Fruit fly (Drosophila melanogaster) whole organism, embryonic: Measurements from ENCODE around the gene CG34291.
A peak's percentile ranks its signal among the peaks of the same experiment; 100 is the strongest.

Experiments used
- CG10543 ChIP-seq: fragments of 200-800 bp; sonication (Bioruptor generic); optimal IDR thresholded peaks from 3 replicates; lab custom pipeline; 2017; ENCODE audit warnings: missing biosample characterization, mild to moderate bottlenecking, missing genetic modification characterization, moderate library complexity
- CG10979 ChIP-seq: fragments of 200-800 bp; sonication (Bioruptor generic); optimal IDR thresholded peaks from 2 replicates; lab custom pipeline; 2018; ENCODE audit warnings: missing biosample characterization, mild to moderate bottlenecking, missing genetic modification characterization, moderate library complexity
- CG11085 ChIP-seq: fragments of 200-800 bp; sonication (Bioruptor generic); IDR thresholded peaks from 2 replicates; pipeline ENCODE4 v1.3.6; 2022; ENCODE audit warnings: missing biosample characterization, missing genetic modification characterization
- CG11398 ChIP-seq: fragments of 200-800 bp; sonication (Bioruptor generic); optimal IDR thresholded peaks from 2 replicates; lab custom pipeline; 2016; ENCODE audit warnings: missing biosample characterization, missing genetic modification characterization
- CG12769 ChIP-seq: fragments of 200-800 bp; sonication (Bioruptor generic); optimal IDR thresholded peaks from 2 replicates; lab custom pipeline; 2019; ENCODE audit warnings: missing biosample characterization, mild to moderate bottlenecking, missing genetic modification characterization, moderate library complexity
- CG14014 ChIP-seq: fragments of 200-800 bp; sonication (Bioruptor generic); IDR thresholded peaks from 2 replicates; pipeline ENCODE4 v1.3.6; 2022; ENCODE audit warnings: missing biosample characterization, missing genetic modification characterization
- CG1647 ChIP-seq: fragments of 200-800 bp; sonication (Bioruptor generic); optimal IDR thresholded peaks from 3 replicates; lab custom pipeline; 2016; ENCODE audit warnings: missing biosample characterization, missing genetic modification characterization
- CG16815 ChIP-seq: fragments of 200-800 bp; sonication (Bioruptor generic); optimal IDR thresholded peaks from 3 replicates; lab custom pipeline; 2017; ENCODE audit warnings: missing biosample characterization, mild to moderate bottlenecking, missing genetic modification characterization
- CG17802 ChIP-seq: fragments of 200-800 bp; sonication (Bioruptor generic); optimal IDR thresholded peaks from 2 replicates; lab custom pipeline; 2018; ENCODE audit warnings: missing biosample characterization, mild to moderate bottlenecking, missing genetic modification characterization, moderate library complexity
- CG2129 ChIP-seq: fragments of 200-800 bp; sonication (Bioruptor generic); IDR thresholded peaks from 2 replicates; pipeline ENCODE4 v1.3.6; 2022; ENCODE audit warnings: missing biosample characterization, missing genetic modification characterization; ENCODE audit not compliant: partially characterized antibody
- CG30020 ChIP-seq: fragments of 200-800 bp; optimal IDR thresholded peaks from 2 replicates; lab custom pipeline; 2019; ENCODE audit warnings: missing biosample characterization, mild to moderate bottlenecking, missing genetic modification characterization, moderate library complexity
- CG31365 ChIP-seq: fragments of 200-800 bp; sonication (Bioruptor generic); optimal IDR thresholded peaks from 2 replicates; lab custom pipeline; 2018; ENCODE audit warnings: missing biosample characterization, mild to moderate bottlenecking, missing genetic modification characterization
- CG32532 ChIP-seq: fragments of 200-800 bp; sonication (Bioruptor generic); IDR thresholded peaks from 2 replicates; pipeline ENCODE4 v1.3.6; 2022; ENCODE audit warnings: missing biosample characterization, missing genetic modification characterization
- CG42726 ChIP-seq: fragments of 200-800 bp; sonication (Bioruptor generic); IDR thresholded peaks from 2 replicates; pipeline ENCODE4 v1.3.6; 2022; ENCODE audit warnings: missing biosample characterization, missing genetic modification characterization; ENCODE audit not compliant: partially characterized antibody
- CG6765 ChIP-seq: fragments of 200-800 bp; sonication (Bioruptor generic); optimal IDR thresholded peaks from 3 replicates; lab custom pipeline; 2017; ENCODE audit warnings: missing biosample characterization, mild to moderate bottlenecking, missing genetic modification characterization
- CG8765 ChIP-seq: fragments of 200-800 bp; sonication (Bioruptor generic); IDR thresholded peaks from 2 replicates; pipeline ENCODE4 v1.3.6; 2022; ENCODE audit warnings: missing biosample characterization, missing genetic modification characterization
- CG9437 ChIP-seq: fragments of 200-800 bp; sonication (Bioruptor generic); optimal IDR thresholded peaks from 2 replicates; lab custom pipeline; 2018; ENCODE audit warnings: missing biosample characterization, mild to moderate bottlenecking, missing genetic modification characterization
- CG9876 ChIP-seq: fragments of 200-800 bp; sonication (Bioruptor generic); optimal IDR thresholded peaks from 2 replicates; lab custom pipeline; 2016; ENCODE audit warnings: missing biosample characterization, missing genetic modification characterization
- CHES-1-like ChIP-seq: fragments of 200-800 bp; sonication (Bioruptor generic); optimal IDR thresholded peaks from 2 replicates; lab custom pipeline; 2016; ENCODE audit warnings: missing biosample characterization, missing genetic modification characterization
- Gsc ChIP-seq: fragments of 200-800 bp; sonication (Bioruptor generic); IDR thresholded peaks from 2 replicates; pipeline ENCODE4 v1.3.6; 2022; ENCODE audit warnings: missing biosample characterization, missing genetic modification characterization
- HHEX ChIP-seq: fragments of 200-800 bp; sonication (Bioruptor generic); optimal IDR thresholded peaks from 3 replicates; lab custom pipeline; 2017; ENCODE audit warnings: missing biosample characterization, mild to moderate bottlenecking, missing genetic modification characterization, missing genetic modification reagents
- HLH3B ChIP-seq: fragments of 200-800 bp; sonication (Bioruptor generic); IDR thresholded peaks from 2 replicates; pipeline ENCODE4 v1.3.6; 2022; ENCODE audit warnings: missing biosample characterization, missing genetic modification characterization
- Hr78 ChIP-seq, 2 experiments: fragments of 200-800 bp in 1 of 2; fragments of >200 bp in 1 of 2; sonication (Bioruptor generic) in 1 of 2; optimal IDR thresholded peaks; 2 replicates each; lab custom pipeline; 2017 to 2019; ENCODE audit warnings: missing biosample characterization in 2 of 2, missing genetic modification characterization in 2 of 2, mild to moderate bottlenecking in 1 of 2, moderate library complexity in 1 of 2
- Meics ChIP-seq: fragments of 200-800 bp; sonication (Bioruptor generic); optimal IDR thresholded peaks from 2 replicates; lab custom pipeline; 2017; ENCODE audit warnings: missing biosample characterization, mild to moderate bottlenecking, missing genetic modification characterization
- NC2β ChIP-seq: fragments of 200-800 bp; sonication (Bioruptor generic); optimal IDR thresholded peaks from 2 replicates; lab custom pipeline; 2016; ENCODE audit warnings: missing biosample characterization, missing genetic modification characterization
- Oaz ChIP-seq: fragments of 200-800 bp; sonication (Bioruptor generic); IDR thresholded peaks from 2 replicates; pipeline ENCODE4 v1.3.6; 2022; ENCODE audit warnings: missing biosample characterization, missing genetic modification characterization
- Scr ChIP-seq: fragments of 200-800 bp; sonication (Bioruptor generic); IDR thresholded peaks from 2 replicates; pipeline ENCODE4 v1.3.6; 2022; ENCODE audit warnings: missing biosample characterization, missing genetic modification characterization; ENCODE audit not compliant: partially characterized antibody
- Sry-δ ChIP-seq: fragments of 200-800 bp; sonication (Bioruptor generic); optimal IDR thresholded peaks from 2 replicates; lab custom pipeline; 2016; ENCODE audit warnings: missing biosample characterization, missing genetic modification characterization
- Usf ChIP-seq: fragments of 200-800 bp; sonication (Bioruptor generic); optimal IDR thresholded peaks from 2 replicates; lab custom pipeline; 2017; ENCODE audit warnings: missing genotype, missing biosample characterization, missing genetic modification characterization
- al ChIP-seq: fragments of 200-800 bp; sonication (Bioruptor generic); IDR thresholded peaks from 2 replicates; pipeline ENCODE4 v1.3.6; 2022; ENCODE audit warnings: missing biosample characterization, missing genetic modification characterization
- ase ChIP-seq: fragments of 200-800 bp; sonication (Bioruptor generic); IDR thresholded peaks from 3 replicates; pipeline ENCODE4 v1.3.6; 2022; ENCODE audit warnings: missing biosample characterization, missing genetic modification characterization
- bab2 ChIP-seq: fragments of 200-800 bp; sonication (Bioruptor generic); optimal IDR thresholded peaks from 2 replicates; lab custom pipeline; 2016; ENCODE audit warnings: missing biosample characterization, missing genetic modification characterization
- corto ChIP-seq: fragments of 200-800 bp; sonication (Bioruptor generic); optimal IDR thresholded peaks from 2 replicates; lab custom pipeline; 2016; ENCODE audit warnings: missing biosample characterization, mild to moderate bottlenecking, missing genetic modification characterization, moderate library complexity
- crol ChIP-seq: fragments of 200-800 bp; sonication (Bioruptor generic); IDR thresholded peaks from 2 replicates; pipeline ENCODE4 v1.3.6; 2022; ENCODE audit warnings: missing biosample characterization, missing genetic modification characterization
- fu2 ChIP-seq: fragments of 200-800 bp; sonication (Bioruptor generic); optimal IDR thresholded peaks from 2 replicates; lab custom pipeline; 2016; ENCODE audit warnings: missing biosample characterization, missing genetic modification characterization
- gfzf ChIP-seq: fragments of 200-800 bp; sonication (Bioruptor generic); optimal IDR thresholded peaks from 2 replicates; lab custom pipeline; 2016; ENCODE audit warnings: missing biosample characterization, mild to moderate bottlenecking, missing genetic modification characterization, moderate library complexity
- gsb-n ChIP-seq: fragments of 200-800 bp; sonication (Bioruptor generic); optimal IDR thresholded peaks from 3 replicates; lab custom pipeline; 2018; ENCODE audit warnings: missing biosample characterization, mild to moderate bottlenecking, missing genetic modification characterization
- ham ChIP-seq: fragments of 200-800 bp; sonication (Bioruptor generic); IDR thresholded peaks from 2 replicates; pipeline ENCODE4 v1.3.6; 2022; ENCODE audit warnings: missing biosample characterization, missing genetic modification characterization
- jigr1 ChIP-seq: fragments of 200-800 bp; sonication (Bioruptor generic); IDR thresholded peaks from 3 replicates; pipeline ENCODE4 v1.3.6; 2022; ENCODE audit warnings: missing biosample characterization, missing genetic modification characterization
- kah ChIP-seq: fragments of 200-800 bp; sonication (Bioruptor generic); optimal IDR thresholded peaks from 2 replicates; lab custom pipeline; 2018; ENCODE audit warnings: missing biosample characterization, mild to moderate bottlenecking, missing genetic modification characterization
- lola ChIP-seq, 3 experiments: fragments of >200 bp in 2 of 3; fragments of 200-800 bp in 1 of 3; sonication (Bioruptor generic) in 1 of 3; optimal IDR thresholded peaks; 2 replicates each; lab custom pipeline; 2017 to 2019; ENCODE audit warnings: missing biosample characterization in 3 of 3, missing genetic modification characterization in 3 of 3, mild to moderate bottlenecking in 1 of 3, moderate library complexity in 1 of 3
- odd ChIP-seq: fragments of 200-800 bp; sonication (Bioruptor generic); optimal IDR thresholded peaks from 2 replicates; lab custom pipeline; 2017; ENCODE audit warnings: missing biosample characterization, mild to moderate bottlenecking, missing genetic modification characterization
- pita ChIP-seq: fragments of 200-800 bp; sonication (Bioruptor generic); optimal IDR thresholded peaks from 2 replicates; lab custom pipeline; 2017; ENCODE audit warnings: missing biosample characterization, mild to moderate bottlenecking, missing genetic modification characterization
- scrt ChIP-seq: fragments of 200-800 bp; sonication (Bioruptor generic); optimal IDR thresholded peaks from 2 replicates; lab custom pipeline; 2018; ENCODE audit warnings: missing biosample characterization, mild to moderate bottlenecking, missing genetic modification characterization, moderate library complexity
- sim ChIP-seq: fragments of 200-800 bp; sonication (Bioruptor generic); IDR thresholded peaks from 2 replicates; pipeline ENCODE4 v1.3.6; 2022; ENCODE audit warnings: missing biosample characterization, missing genetic modification characterization
- sr ChIP-seq: fragments of 200-800 bp; sonication (Bioruptor generic); IDR thresholded peaks from 3 replicates; pipeline ENCODE4 v1.3.6; 2022; ENCODE audit warnings: missing biosample characterization, missing genetic modification characterization
- stc ChIP-seq: fragments of 200-800 bp; sonication (Bioruptor generic); IDR thresholded peaks from 2 replicates; pipeline ENCODE4 v1.3.6; 2022; ENCODE audit warnings: missing biosample characterization, missing genetic modification characterization
- stwl ChIP-seq: fragments of 200-800 bp; sonication (Bioruptor generic); optimal IDR thresholded peaks from 3 replicates; lab custom pipeline; 2018; ENCODE audit warnings: missing biosample characterization, mild to moderate bottlenecking, missing genetic modification characterization, moderate library complexity
- ttk ChIP-seq: fragments of 200-800 bp; sonication (Bioruptor generic); IDR thresholded peaks from 2 replicates; pipeline ENCODE4 v2.1.2; 2022; ENCODE audit warnings: missing biosample characterization, missing genetic modification characterization
- yki ChIP-seq: fragments of >200 bp; optimal IDR thresholded peaks from 3 replicates; lab custom pipeline; 2018
- zf30C ChIP-seq: fragments of 200-800 bp; sonication (Bioruptor generic); optimal IDR thresholded peaks from 3 replicates; lab custom pipeline; 2018; ENCODE audit warnings: missing biosample characterization, mild to moderate bottlenecking, missing genetic modification characterization

CG34291 gene

dm6 chr3R:26436540-26436939 is 11.0 kb upstream of the CG34291 start (continued):
- TF ChIP-seq Meics (GFP tag; lab: Kevin White, UChicago) (peak; percentile 8), Scr (GFP tag; lab: Robert Waterston, UW) (no peak), ham (no peak), zf30C (GFP tag; lab: Kevin White, UChicago) (no peak), Gsc (0 out of 2 replicates have a peak, but pooled peaks have one; percentile 24), CG11398 (GFP tag; lab: Kevin White, UChicago) (no peak), corto (GFP tag; lab: Kevin White, UChicago) (no peak), CG9437 (peak; percentile 2), gfzf (GFP tag; lab: Kevin White, UChicago) (no peak), Usf (GFP tag; lab: Kevin White, UChicago) (no peak), yki (no peak), sr (GFP tag; lab: Robert Waterston, UW) (no peak), CG16815 (GFP tag; lab: Kevin White, UChicago) (no peak), sim (GFP tag; lab: Robert Waterston, UW) (no peak), CG42726 (GFP tag; lab: Robert Waterston, UW) (no peak), crol (no peak), lola (GFP tag; optimal IDR thresholded peaks at IDR 0.05; lab: Kevin White, UChicago) (no peak), jigr1 (no peak), HLH3B (GFP tag; lab: Robert Waterston, UW) (peak; percentile 50; the same call in 1 of the 2 replicates), CG30020 (tag; lab: Kevin White, UChicago) (no peak), CG32532 (GFP tag; lab: Robert Waterston, UW) (0 out of 2 replicates have a peak, but pooled peaks have one; percentile 17), Hr78 (GFP tag; optimal IDR thresholded peaks at IDR 0.05; lab: Kevin White, UChicago) (no peak), gsb-n (tag; lab: Kevin White, UChicago) (peak; percentile 35), CG14014 (peak; percentile 43; the same call in 1 of the 2 replicates), CG6765 (no peak), CG10543 (GFP tag; lab: Kevin White, UChicago) (no peak), CG31365 (tag; lab: Kevin White, UChicago) (no peak), pita (GFP tag; lab: Kevin White, UChicago) (no peak), stc (peak; percentile 63), CG8765 (no peak), CG17802 (tag; lab: Kevin White, UChicago) (no peak), bab2 (peak; percentile 48), CG11085 (GFP tag; lab: Robert Waterston, UW) (no peak), ase (GFP tag; lab: Robert Waterston, UW) (peak; percentile 47; the same call in 2 of the 3 replicates), al (GFP tag; lab: Robert Waterston, UW) (0 out of 2 replicates have a peak, but pooled peaks have one; percentile 17), CG9876 (GFP tag; lab: Kevin White, UChicago) (no peak), NC2β (GFP tag; lab: Kevin White, UChicago) (no peak), CHES-1-like (GFP tag; lab: Kevin White, UChicago) (no peak), HHEX (peak; percentile 2), ttk (peak; percentile 49; the same call in 1 of the 2 replicates), stwl (no peak), Oaz (GFP tag; lab: Robert Waterston, UW) (no peak), odd (no peak), CG12769 (tag; lab: Kevin White, UChicago) (peak; percentile 63), Sry-δ (GFP tag; lab: Kevin White, UChicago) (no peak), CG2129 (no peak), fu2 (GFP tag; lab: Kevin White, UChicago) (no peak), CG10979 (tag; lab: Kevin White, UChicago) (no peak), kah (no peak), CG1647 (GFP tag; lab: Kevin White, UChicago) (no peak), scrt (GFP tag; lab: Kevin White, UChicago) (no peak)
